Fruit fly (Drosophila melanogaster): ENCODE data around the gene bdwf.
A peak's percentile ranks its signal among the peaks of the same experiment; 100 is the strongest.

bdwf gene

DNA sequence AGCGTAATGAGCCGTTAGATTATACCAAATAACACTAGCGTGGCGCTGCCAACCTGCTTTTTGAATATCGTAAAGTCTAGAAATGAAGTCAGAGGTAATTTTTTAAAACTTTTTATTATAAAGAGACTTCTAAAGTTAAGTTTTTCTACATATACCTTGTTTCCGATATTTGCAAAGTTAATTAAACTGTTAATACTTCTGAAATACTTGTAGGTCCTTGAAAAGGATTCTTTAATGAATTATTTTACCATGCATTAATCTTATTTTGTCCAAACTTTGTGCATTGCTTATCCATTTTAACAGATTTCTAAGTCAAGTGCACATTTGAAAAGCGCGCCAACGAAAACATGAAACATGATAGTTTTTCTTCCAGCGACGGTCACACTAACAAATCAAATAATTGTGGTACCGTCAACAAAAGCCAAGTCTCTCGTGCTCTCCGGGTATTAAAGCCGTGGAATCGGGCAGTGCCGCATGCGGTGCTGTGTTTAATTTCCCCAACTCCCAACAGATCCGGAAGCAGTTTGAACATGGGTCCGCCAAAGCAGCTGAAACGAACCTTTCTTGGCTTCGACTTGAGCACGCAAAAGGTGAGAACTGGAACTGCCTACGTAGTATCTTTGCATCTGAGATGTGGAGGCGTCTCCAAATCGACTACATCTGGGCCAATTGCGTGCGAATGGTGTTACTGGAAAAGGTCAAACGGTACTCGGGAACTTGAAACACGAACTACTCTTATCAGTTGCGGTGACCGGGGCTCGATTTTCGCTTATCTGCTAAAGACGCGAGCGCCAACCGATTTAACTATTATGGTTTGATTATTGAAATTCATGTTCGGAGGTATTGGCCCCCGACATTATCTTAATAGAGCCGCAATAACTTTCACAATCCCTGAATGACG, 46.6 kb downstream of the bdwf start, which contains the start of the genes EMC2A and CG3534 (continued):
- no peak for TF ChIP-seq danr (GFP tag; IDR thresholded peaks at IDR 0.05)
- TF ChIP-seq Sry-δ (GFP tag; optimal IDR thresholded peaks at IDR 0.05) = peak; percentile 31
- no peak for TF ChIP-seq CG15073 (GFP tag; optimal IDR thresholded peaks at IDR 0.05)
- TF ChIP-seq tll (GFP tag; optimal IDR thresholded peaks at IDR 0.05) = peak in 1 of 2 experiments; percentile 34
- TF ChIP-seq gt (GFP tag; IDR thresholded peaks at IDR 0.05) = no peak
- peak; percentile 26; the same call in 1 of the 3 replicates for TF ChIP-seq tgo (GFP tag; IDR thresholded peaks at IDR 0.05)
- peak; percentile 23; the same call in 1 of the 2 replicates for TF ChIP-seq CG14441 (GFP tag; IDR thresholded peaks at IDR 0.05)
- no peak for TF ChIP-seq gem (tag; optimal IDR thresholded peaks at IDR 0.05)
- TF ChIP-seq emc (GFP tag; optimal IDR thresholded peaks at IDR 0.05) = no peak
- TF ChIP-seq Poxn (GFP tag; IDR thresholded peaks at IDR 0.05) = no peak
- no peak for TF ChIP-seq sob (GFP tag; IDR thresholded peaks at IDR 0.05)
- TF ChIP-seq CG10462 (GFP tag; optimal IDR thresholded peaks at IDR 0.05) = no peak
- TF ChIP-seq lbe (GFP tag; optimal IDR thresholded peaks at IDR 0.05) = no peak
- TF ChIP-seq onecut (GFP tag; IDR thresholded peaks at IDR 0.05) = no peak
- TF ChIP-seq CG4730 (GFP tag; IDR thresholded peaks at IDR 0.05) = no peak; the same call in 1 of the 2 replicates
- TF ChIP-seq CG1832 (GFP tag; optimal IDR thresholded peaks at IDR 0.05) = no peak
- TF ChIP-seq maf-S (GFP tag; optimal IDR thresholded peaks at IDR 0.05) = peak; percentile 17
- no peak for TF ChIP-seq fd64A (GFP tag; optimal IDR thresholded peaks at IDR 0.05)
- TF ChIP-seq Asciz (GFP tag; optimal IDR thresholded peaks at IDR 0.05) = peak; percentile 3
- TF ChIP-seq CG18262 (tag; optimal IDR thresholded peaks at IDR 0.05) = peak; percentile 49
- TF ChIP-seq Dbx (GFP tag; IDR thresholded peaks at IDR 0.05) = no peak
- TF ChIP-seq Side (GFP tag; optimal IDR thresholded peaks at IDR 0.05) = no peak
- no peak; the same call in 1 of the 2 replicates for TF ChIP-seq Bgb (GFP tag; IDR thresholded peaks at IDR 0.05; ENCODE audit: partially characterized antibody)
- TF ChIP-seq zfh1 (GFP tag; IDR thresholded peaks at IDR 0.05) = no peak
- 0 out of 2 replicates have a peak, but pooled peaks have one; percentile 31 for TF ChIP-seq Drgx (GFP tag; IDR thresholded peaks at IDR 0.05)
- TF ChIP-seq p53 (GFP tag; optimal IDR thresholded peaks at IDR 0.05) = peak; percentile 10
- no peak for TF ChIP-seq sisA (GFP tag; IDR thresholded peaks at IDR 0.05)
- no peak for TF ChIP-seq CG10209 (GFP tag; optimal IDR thresholded peaks at IDR 0.05)
- no peak for TF ChIP-seq CG6272 (GFP tag; IDR thresholded peaks at IDR 0.05)
- TF ChIP-seq psq (GFP tag; optimal IDR thresholded peaks at IDR 0.05) = no peak
- no peak for TF ChIP-seq al (GFP tag; IDR thresholded peaks at IDR 0.05)
- no peak for TF ChIP-seq Taf1 (GFP tag; IDR thresholded peaks at IDR 0.05)
- TF ChIP-seq ERR (GFP tag; optimal IDR thresholded peaks at IDR 0.05) = peak; percentile 17
- TF ChIP-seq Blimp-1 (GFP tag; optimal IDR thresholded peaks at IDR 0.05) = no peak
- TF ChIP-seq CG42726 (GFP tag; IDR thresholded peaks at IDR 0.05; ENCODE audit: partially characterized antibody) = no peak
- TF ChIP-seq lab (GFP tag; optimal IDR thresholded peaks at IDR 0.05) = peak; percentile 11
- TF ChIP-seq Hr51 (GFP tag; optimal IDR thresholded peaks at IDR 0.05) = no peak
- no peak for TF ChIP-seq CG30020 (tag; optimal IDR thresholded peaks at IDR 0.05)
- TF ChIP-seq CG17912 (GFP tag; optimal IDR thresholded peaks at IDR 0.05) = no peak
- TF ChIP-seq Dip2 (GFP tag; IDR thresholded peaks at IDR 0.05) = no peak
- TF ChIP-seq ash1 (GFP tag; optimal IDR thresholded peaks at IDR 0.05) = no peak
- TF ChIP-seq Ets65A (GFP tag) = no peak
- TF ChIP-seq Gsc (GFP tag; IDR thresholded peaks at IDR 0.05) = no peak
- TF ChIP-seq Stat92E (GFP tag; optimal IDR thresholded peaks at IDR 0.05) = peak in 1 of 3 experiments; percentile 34
- TF ChIP-seq dan (GFP tag; IDR thresholded peaks at IDR 0.05) = no peak
- no peak for TF ChIP-seq Bdp1 (GFP tag; optimal IDR thresholded peaks at IDR 0.05)
- TF ChIP-seq CG17328 (GFP tag; IDR thresholded peaks at IDR 0.05) = no peak
- TF ChIP-seq tap (tag; optimal IDR thresholded peaks at IDR 0.05) = no peak
- no peak for TF ChIP-seq Ada2b (GFP tag; IDR thresholded peaks at IDR 0.05)
